Fruit fly (Drosophila melanogaster) whole organism, embryonic: ENCODE measurements around the gene PH4alphaPV.

Source experiments
- CG10209 ChIP-seq: fragments of 200-800 bp; sonication (Bioruptor generic); optimal IDR thresholded peaks from 3 replicates; lab custom pipeline; 2017; ENCODE audit warnings: missing biosample characterization, mild to moderate bottlenecking, missing genetic modification characterization, missing genetic modification reagents
- CG10654 ChIP-seq: fragments of 200-800 bp; sonication (Bioruptor generic); optimal IDR thresholded peaks from 2 replicates; lab custom pipeline; 2016; ENCODE audit warnings: missing biosample characterization, missing genetic modification characterization
- CG12769 ChIP-seq: fragments of 200-800 bp; sonication (Bioruptor generic); optimal IDR thresholded peaks from 2 replicates; lab custom pipeline; 2019; ENCODE audit warnings: missing biosample characterization, mild to moderate bottlenecking, missing genetic modification characterization, moderate library complexity
- CG13287 ChIP-seq: fragments of 200-800 bp; sonication (Bioruptor generic); IDR thresholded peaks from 2 replicates; pipeline ENCODE4 v1.3.6; 2022; ENCODE audit warnings: missing biosample characterization, missing genetic modification characterization; ENCODE audit not compliant: partially characterized antibody
- CG13775 ChIP-seq: fragments of 200-800 bp; sonication (Bioruptor generic); optimal IDR thresholded peaks from 3 replicates; lab custom pipeline; 2017; ENCODE audit warnings: missing biosample characterization, mild to moderate bottlenecking, missing genetic modification characterization
- CG14860 ChIP-seq: fragments of 200-800 bp; sonication (Bioruptor generic); IDR thresholded peaks from 3 replicates; pipeline ENCODE4 v1.3.6; 2022; ENCODE audit warnings: missing biosample characterization, missing genetic modification characterization; ENCODE audit not compliant: partially characterized antibody
- CG15479 ChIP-seq: fragments of 200-800 bp; sonication (Bioruptor generic); optimal IDR thresholded peaks from 3 replicates; lab custom pipeline; 2019; ENCODE audit warnings: missing biosample characterization, mild to moderate bottlenecking, missing genetic modification characterization, moderate library complexity
- CG16813 ChIP-seq: fragments of 200-800 bp; sonication (Bioruptor generic); IDR thresholded peaks from 3 replicates; pipeline ENCODE4 v1.3.6; 2022; ENCODE audit warnings: missing biosample characterization, missing genetic modification characterization; ENCODE audit not compliant: partially characterized antibody
- CG18599 ChIP-seq: fragments of 200-800 bp; sonication (Bioruptor generic); optimal IDR thresholded peaks from 3 replicates; lab custom pipeline; 2017; ENCODE audit warnings: missing biosample characterization, missing genetic modification characterization, mild to moderate bottlenecking, moderate library complexity, missing genetic modification reagents
- CG2199 ChIP-seq: fragments of 200-800 bp; sonication (Bioruptor generic); IDR thresholded peaks from 3 replicates; pipeline ENCODE4 v1.3.6; 2022; ENCODE audit warnings: missing biosample characterization, missing genetic modification characterization
- CG3163 ChIP-seq: fragments of 200-800 bp; sonication (Bioruptor generic); optimal IDR thresholded peaks from 3 replicates; lab custom pipeline; 2016; ENCODE audit warnings: missing biosample characterization, missing genetic modification characterization
- CG33213 ChIP-seq: fragments of 200-800 bp; sonication (Bioruptor generic); optimal IDR thresholded peaks from 3 replicates; lab custom pipeline; 2016; ENCODE audit warnings: missing biosample characterization, missing genetic modification characterization
- CG34224 ChIP-seq: fragments of 200-800 bp; sonication (Bioruptor generic); IDR thresholded peaks from 3 replicates; pipeline ENCODE4 v1.3.6; 2022; ENCODE audit warnings: missing biosample characterization, missing genetic modification characterization; ENCODE audit not compliant: partially characterized antibody
- CG4328 ChIP-seq: fragments of 200-800 bp; sonication (Bioruptor generic); optimal IDR thresholded peaks from 3 replicates; lab custom pipeline; 2017; ENCODE audit warnings: missing biosample characterization, missing genetic modification reagents, missing genetic modification characterization
- CG6689 ChIP-seq: fragments of 200-800 bp; sonication (Bioruptor generic); IDR thresholded peaks from 2 replicates; pipeline ENCODE4 v1.3.6; 2022; ENCODE audit warnings: missing biosample characterization, missing genetic modification characterization
- CG8388 ChIP-seq: fragments of 200-800 bp; sonication (Bioruptor generic); optimal IDR thresholded peaks from 2 replicates; lab custom pipeline; 2019; ENCODE audit warnings: missing biosample characterization, mild to moderate bottlenecking, missing genetic modification characterization, moderate library complexity
- CG9215 ChIP-seq: fragments of 200-800 bp; sonication (Bioruptor generic); IDR thresholded peaks from 2 replicates; pipeline ENCODE4 v1.3.6; 2022; ENCODE audit warnings: missing biosample characterization, missing genetic modification characterization
- D19B ChIP-seq: fragments of 200-800 bp; sonication (Bioruptor generic); optimal IDR thresholded peaks from 2 replicates; lab custom pipeline; 2017; ENCODE audit warnings: missing biosample characterization, mild to moderate bottlenecking, missing genetic modification characterization
- Ets97D ChIP-seq: fragments of 200-800 bp; sonication (Bioruptor generic); optimal IDR thresholded peaks from 3 replicates; lab custom pipeline; 2016; ENCODE audit warnings: missing biosample characterization, missing genetic modification characterization
- HLH4C ChIP-seq: fragments of 200-800 bp; sonication (Bioruptor generic); IDR thresholded peaks from 3 replicates; pipeline ENCODE4 v1.3.6; 2022; ENCODE audit warnings: missing biosample characterization, missing genetic modification characterization; ENCODE audit not compliant: partially characterized antibody
- Hr39 ChIP-seq: fragments of >200 bp; optimal IDR thresholded peaks from 2 replicates; lab custom pipeline; 2017
- Lpt ChIP-seq: fragments of >200 bp; optimal IDR thresholded peaks from 2 replicates; lab custom pipeline; 2018; ENCODE audit warnings: missing biosample characterization, missing genetic modification characterization
- MTF-1 ChIP-seq: fragments of 200-800 bp; sonication (Bioruptor generic); optimal IDR thresholded peaks from 2 replicates; lab custom pipeline; 2018; ENCODE audit warnings: missing biosample characterization, mild to moderate bottlenecking, missing genetic modification characterization, borderline replicate concordance
- Mes4 ChIP-seq: fragments of 200-800 bp; sonication (Bioruptor generic); optimal IDR thresholded peaks from 2 replicates; lab custom pipeline; 2016; ENCODE audit warnings: missing biosample characterization, missing genetic modification characterization
- NC2α ChIP-seq: fragments of 200-800 bp; sonication (Bioruptor generic); optimal IDR thresholded peaks from 2 replicates; lab custom pipeline; 2016; ENCODE audit warnings: missing biosample characterization, missing genetic modification characterization
- Oaz ChIP-seq: fragments of 200-800 bp; sonication (Bioruptor generic); IDR thresholded peaks from 2 replicates; pipeline ENCODE4 v1.3.6; 2022; ENCODE audit warnings: missing biosample characterization, missing genetic modification characterization
- Oli ChIP-seq: fragments of 200-800 bp; sonication (Bioruptor generic); optimal IDR thresholded peaks from 2 replicates; lab custom pipeline; 2018; ENCODE audit warnings: missing biosample characterization, mild to moderate bottlenecking, missing genetic modification characterization, moderate library complexity
- Pdp1 ChIP-seq, 2 experiments: fragments of 200-800 bp; sonication (Bioruptor generic); optimal IDR thresholded peaks; 3 replicates each; lab custom pipeline; 2016; ENCODE audit warnings: missing biosample characterization in 2 of 2, missing genetic modification characterization in 2 of 2, mild to moderate bottlenecking in 1 of 2, moderate library complexity in 1 of 2
- ato ChIP-seq: fragments of 200-800 bp; sonication (Bioruptor generic); IDR thresholded peaks from 2 replicates; pipeline ENCODE4 v1.3.6; 2022; ENCODE audit warnings: missing biosample characterization, missing genetic modification characterization; ENCODE audit not compliant: partially characterized antibody
- bcd ChIP-seq: fragments of 200-800 bp; sonication (Bioruptor generic); optimal IDR thresholded peaks from 2 replicates; lab custom pipeline; 2017; ENCODE audit warnings: missing biosample characterization, mild to moderate bottlenecking, missing genetic modification characterization
- bowl ChIP-seq: fragments of 200-800 bp; sonication (Bioruptor generic); IDR thresholded peaks from 2 replicates; pipeline ENCODE4 v1.3.6; 2022; ENCODE audit warnings: missing biosample characterization, missing genetic modification characterization
- crc ChIP-seq: fragments of 200-800 bp; sonication (Bioruptor generic); optimal IDR thresholded peaks from 2 replicates; lab custom pipeline; 2016; ENCODE audit warnings: missing biosample characterization, missing genetic modification characterization
- crp ChIP-seq, 2 experiments: fragments of 200-800 bp; sonication (Bioruptor generic); optimal IDR thresholded peaks; 2 replicates in 1 of 2; 3 replicates in 1 of 2; lab custom pipeline; 2017; ENCODE audit warnings: missing biosample characterization in 2 of 2, missing genetic modification characterization in 2 of 2, mild to moderate bottlenecking in 1 of 2, moderate library complexity in 1 of 2
- emc ChIP-seq: fragments of 200-800 bp; sonication (Bioruptor generic); optimal IDR thresholded peaks from 2 replicates; lab custom pipeline; 2016; ENCODE audit warnings: missing biosample characterization, missing genetic modification characterization
- eve ChIP-seq, 2 experiments: fragments of >200 bp; optimal IDR thresholded peaks; 2 replicates each; lab custom pipeline; 2017; ENCODE audit warnings: missing biosample characterization in 2 of 2, missing genetic modification characterization in 2 of 2
- grn ChIP-seq: fragments of 200-800 bp; sonication (Bioruptor generic); optimal IDR thresholded peaks from 3 replicates; lab custom pipeline; 2017; ENCODE audit warnings: missing biosample characterization, missing genetic modification characterization
- her ChIP-seq: fragments of 200-800 bp; sonication (Bioruptor generic); optimal IDR thresholded peaks from 2 replicates; lab custom pipeline; 2016; ENCODE audit warnings: missing biosample characterization, missing genetic modification characterization
- lab ChIP-seq: fragments of 200-800 bp; sonication (Bioruptor generic); optimal IDR thresholded peaks from 3 replicates; lab custom pipeline; 2017; ENCODE audit warnings: missing biosample characterization, missing genetic modification characterization, mild to moderate bottlenecking, moderate library complexity, missing genetic modification reagents
- lilli ChIP-seq: fragments of 200-800 bp; sonication (Bioruptor generic); optimal IDR thresholded peaks from 3 replicates; lab custom pipeline; 2016; ENCODE audit warnings: missing biosample characterization, missing genetic modification characterization
- pfk ChIP-seq: fragments of 200-800 bp; sonication (Bioruptor generic); optimal IDR thresholded peaks from 2 replicates; lab custom pipeline; 2018; ENCODE audit warnings: missing biosample characterization, mild to moderate bottlenecking, missing genetic modification characterization, moderate library complexity
- pho ChIP-seq: fragments of 200-800 bp; sonication (Bioruptor generic); optimal IDR thresholded peaks from 2 replicates; lab custom pipeline; 2016; ENCODE audit warnings: missing biosample characterization, missing genetic modification characterization
- pzg ChIP-seq: fragments of 200-800 bp; sonication (Bioruptor generic); optimal IDR thresholded peaks from 3 replicates; lab custom pipeline; 2018; ENCODE audit warnings: missing biosample characterization, mild to moderate bottlenecking, missing genetic modification characterization, moderate library complexity
- repo ChIP-seq: fragments of 200-800 bp; sonication (Bioruptor generic); optimal IDR thresholded peaks from 2 replicates; lab custom pipeline; 2016; ENCODE audit warnings: missing biosample characterization, missing genetic modification characterization
- trh ChIP-seq: fragments of 200-800 bp; sonication (Bioruptor generic); optimal IDR thresholded peaks from 2 replicates; lab custom pipeline; 2016; ENCODE audit warnings: missing biosample characterization, missing genetic modification characterization
- twi ChIP-seq: fragments of 200-800 bp; optimal IDR thresholded peaks from 2 replicates; lab custom pipeline; 2019; ENCODE audit warnings: missing biosample characterization, mild to moderate bottlenecking, missing genetic modification characterization, moderate library complexity
- wek ChIP-seq: fragments of 200-800 bp; sonication (Bioruptor generic); optimal IDR thresholded peaks from 3 replicates; lab custom pipeline; 2018; ENCODE audit warnings: missing biosample characterization, mild to moderate bottlenecking, missing genetic modification characterization, moderate library complexity
- z ChIP-seq: fragments of 200-800 bp; sonication (Bioruptor generic); IDR thresholded peaks from 3 replicates; pipeline ENCODE4 v1.3.6; 2022; ENCODE audit warnings: missing biosample characterization, missing genetic modification characterization
- zf30C ChIP-seq: fragments of 200-800 bp; sonication (Bioruptor generic); optimal IDR thresholded peaks from 3 replicates; lab custom pipeline; 2018; ENCODE audit warnings: missing biosample characterization, mild to moderate bottlenecking, missing genetic modification characterization

The PH4alphaPV gene

dm6 chr3R:30600154-30601009 is 48.0 kb downstream of the PH4alphaPV start (continued):
- TF ChIP-seq lilli (peak; percentile 93), HLH4C (no peak), CG33213 (GFP tag; lab: Kevin White, UChicago) (peak; percentile 77), twi (tag; lab: Kevin White, UChicago) (peak; percentile 70), CG8388 (GFP tag; lab: Kevin White, UChicago) (peak; percentile 93), CG13775 (GFP tag; lab: Kevin White, UChicago) (peak; percentile 86), wek (GFP tag; lab: Kevin White, UChicago) (peak; percentile 73), CG18599 (peak; percentile 94), emc (GFP tag; lab: Kevin White, UChicago) (peak; percentile 81), D19B (GFP tag; lab: Kevin White, UChicago) (peak; percentile 72), z (GFP tag; lab: Robert Waterston, UW) (peak; percentile 93), NC2α (peak; percentile 62), grn (GFP tag; lab: Kevin White, UChicago) (peak; percentile 21), Pdp1 (GFP tag; optimal IDR thresholded peaks at IDR 0.05; lab: Kevin White, UChicago) (peak; percentile 89 to 92), crp (GFP tag; optimal IDR thresholded peaks at IDR 0.05; lab: Kevin White, UChicago) (peak; percentile 6 to 85), CG6689 (peak; percentile 93), CG14860 (GFP tag; lab: Robert Waterston, UW) (no peak), ato (GFP tag; lab: Robert Waterston, UW) (no peak), CG13287 (GFP tag; lab: Robert Waterston, UW) (peak; percentile 38), repo (peak; percentile 80), Lpt (no peak), MTF-1 (GFP tag; lab: Kevin White, UChicago) (peak; percentile 62), crc (GFP tag; lab: Kevin White, UChicago) (peak; percentile 85), lab (GFP tag; lab: Kevin White, UChicago) (peak; percentile 94), CG3163 (GFP tag; lab: Kevin White, UChicago) (peak; percentile 79), Ets97D (GFP tag; lab: Kevin White, UChicago) (peak; percentile 42), CG9215 (GFP tag; lab: Robert Waterston, UW) (peak; percentile 76), pho (GFP tag; lab: Kevin White, UChicago) (peak; percentile 92), eve (GFP tag; optimal IDR thresholded peaks at IDR 0.05; lab: Kevin White, UChicago) (peak in 1 of 2 experiments; percentile 94), CG2199 (GFP tag; lab: Robert Waterston, UW) (peak; percentile 83; the same call in 1 of the 3 replicates), Hr39 (lab: Kevin White, UChicago) (no peak), Oli (tag; lab: Kevin White, UChicago) (peak; percentile 91), trh (GFP tag; lab: Kevin White, UChicago) (peak; percentile 89), CG16813 (GFP tag; lab: Robert Waterston, UW) (no peak), Mes4 (peak; percentile 86), bcd (GFP tag; lab: Kevin White, UChicago) (peak; percentile 89), CG4328 (GFP tag; lab: Kevin White, UChicago) (peak; percentile 81), CG10654 (GFP tag; lab: Kevin White, UChicago) (peak; percentile 83), CG34224 (GFP tag; lab: Robert Waterston, UW) (no peak; the same call in 2 of the 3 replicates), pfk (GFP tag; lab: Kevin White, UChicago) (no peak), CG15479 (GFP tag; lab: Kevin White, UChicago) (no peak), CG12769 (peak; percentile 68), bowl (GFP tag; lab: Robert Waterston, UW) (peak; percentile 92), zf30C (GFP tag; lab: Kevin White, UChicago) (peak; percentile 92), pzg (peak; percentile 2), CG10209 (GFP tag; lab: Kevin White, UChicago) (peak; percentile 87), her (GFP tag; lab: Kevin White, UChicago) (peak; percentile 61), Oaz (GFP tag; lab: Robert Waterston, UW) (peak; percentile 88)
